Worm (Caenorhabditis elegans) whole organism, L3 larva: ENCODE measurements around the gene clec-223.

Source experiments
- ZK546.5 ChIP-seq: sonication (generic microtip); optimal IDR thresholded peaks from 2 replicates; lab custom pipeline; 2017; ENCODE audit warnings: missing biosample characterization, missing genetic modification characterization
- ama-1 ChIP-seq: fragments of 150-350 bp; optimal IDR thresholded peaks from 2 replicates; lab custom pipeline; 2018
- ceh-82 ChIP-seq: fragments of 150-350 bp; optimal IDR thresholded peaks from 2 replicates; lab custom pipeline; 2014; ENCODE audit warnings: missing biosample characterization, missing genetic modification characterization
- elt-3 ChIP-seq, 3 experiments: fragments of 150-350 bp in 1 of 3; sonication (generic microtip) in 2 of 3; optimal IDR thresholded peaks; 2 replicates in 2 of 3; 4 replicates in 1 of 3; lab custom pipeline; 2014 to 2017; ENCODE audit warnings: missing biosample characterization in 3 of 3, missing genetic modification characterization in 3 of 3
- fkh-10 ChIP-seq: sonication (generic microtip); optimal IDR thresholded peaks from 2 replicates; lab custom pipeline; 2017; ENCODE audit warnings: missing biosample characterization, missing genetic modification reagents, missing genetic modification characterization
- fos-1 ChIP-seq: fragments of 150-350 bp; optimal IDR thresholded peaks from 2 replicates; lab custom pipeline; 2014; ENCODE audit warnings: missing biosample characterization, missing genetic modification characterization
- lin-15B ChIP-seq: fragments of 150-350 bp; optimal IDR thresholded peaks from 2 replicates; lab custom pipeline; 2014; ENCODE audit warnings: missing biosample characterization, missing genetic modification characterization
- mdl-1 ChIP-seq: fragments of 150-350 bp; optimal IDR thresholded peaks from 2 replicates; lab custom pipeline; 2014; ENCODE audit warnings: missing biosample characterization, missing genetic modification characterization
- nfya-1 ChIP-seq: sonication (generic microtip); optimal IDR thresholded peaks from 2 replicates; lab custom pipeline; 2017; ENCODE audit warnings: missing genetic modification characterization, mild to moderate bottlenecking, missing compliant biosample characterization, antibody characterized with exemption, moderate library complexity; ENCODE audit not compliant: insufficient read depth
- nhr-12 ChIP-seq: fragments of 150-350 bp; optimal IDR thresholded peaks from 2 replicates; lab custom pipeline; 2014; ENCODE audit warnings: missing biosample characterization, missing genetic modification characterization
- nhr-77 ChIP-seq: fragments of 150-350 bp; optimal IDR thresholded peaks from 2 replicates; lab custom pipeline; 2014; ENCODE audit warnings: missing biosample characterization, missing genetic modification characterization

DNA sequence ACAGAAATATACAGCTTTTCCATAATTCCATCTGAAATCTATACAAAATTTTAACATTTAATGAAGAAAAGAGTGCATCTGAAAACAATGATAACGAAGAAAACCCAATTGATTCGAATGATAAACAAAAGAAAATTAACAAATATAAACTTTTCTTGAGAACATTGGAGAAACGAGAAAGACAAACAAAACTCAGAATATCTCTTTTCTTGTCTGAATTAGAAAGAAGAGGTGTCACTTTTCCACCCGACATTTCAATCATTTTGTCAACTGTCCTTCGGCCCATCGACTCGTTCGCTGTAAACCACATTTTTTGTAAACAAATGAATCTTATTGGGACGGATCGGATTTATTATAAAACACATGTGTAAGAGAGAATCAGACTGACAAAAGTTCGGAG, 47.0 kb upstream of the clec-223 start, which contains the start of gene bgal-1:
- TF ChIP-seq fos-1 (tag; lab: Kevin White, UChicago): no peak
- peak; percentile 15 for TF ChIP-seq nfya-1 (tag; lab: Kevin White, UChicago)
- no peak for TF ChIP-seq mdl-1 (tag; lab: Kevin White, UChicago)
- no peak for TF ChIP-seq elt-3 (tag; optimal IDR thresholded peaks at IDR 0.05; lab: Kevin White, UChicago)
- TF ChIP-seq ceh-82: no peak
- no peak for TF ChIP-seq nhr-12 (tag; lab: Kevin White, UChicago)
- no peak for TF ChIP-seq ZK546.5
- no peak for TF ChIP-seq nhr-77 (tag; lab: Kevin White, UChicago)
- TF ChIP-seq ama-1 (lab: Kevin White, UChicago): peak; percentile 69
- no peak for TF ChIP-seq fkh-10
- no peak for TF ChIP-seq lin-15B (tag; lab: Kevin White, UChicago)
